Worm (Caenorhabditis elegans) whole organism, L4 larva: ENCODE measurements around the gene R09E10.1.

Source experiments
- aha-1 ChIP-seq: fragments of 150-350 bp; peaks from one replicate; lab custom pipeline; 2014; ENCODE audit warnings: missing biosample characterization, missing genetic modification characterization
- ceh-62 ChIP-seq: sonication (generic microtip); optimal IDR thresholded peaks from 2 replicates; lab custom pipeline; 2017; ENCODE audit warnings: missing biosample characterization, missing genetic modification characterization
- egl-27 ChIP-seq: sonication (generic microtip); optimal IDR thresholded peaks from 3 replicates; lab custom pipeline; 2017; ENCODE audit warnings: missing biosample characterization, missing genetic modification reagents, missing genetic modification characterization
- hlh-11 ChIP-seq: fragments of 200-800 bp; sonication (Bioruptor generic); optimal IDR thresholded peaks from 2 replicates; lab custom pipeline; 2018; ENCODE audit warnings: mild to moderate bottlenecking, missing genetic modification characterization, missing compliant biosample characterization
- nhr-11 ChIP-seq: fragments of 150-350 bp; optimal IDR thresholded peaks from 2 replicates; lab custom pipeline; 2014; ENCODE audit warnings: missing biosample characterization, missing genetic modification characterization
- nhr-25 ChIP-seq: sonication (generic microtip); optimal IDR thresholded peaks from 2 replicates; lab custom pipeline; 2017; ENCODE audit warnings: missing genetic modification characterization, mild to moderate bottlenecking, missing compliant biosample characterization, antibody characterized with exemption, moderate library complexity, borderline replicate concordance; ENCODE audit not compliant: insufficient read depth
- nhr-28 ChIP-seq: fragments of 150-350 bp; optimal IDR thresholded peaks from 2 replicates; lab custom pipeline; 2014; ENCODE audit warnings: missing biosample characterization, missing genetic modification characterization
- pha-4 ChIP-seq, 2 experiments: fragments of 150-350 bp in 1 of 2; fragments of 200-800 bp in 1 of 2; sonication (Bioruptor generic) in 1 of 2; IDR thresholded peaks in 1 of 2; optimal IDR thresholded peaks in 1 of 2; 2 replicates each; pipeline versions ENCODE4 v1.3.6 to Lab custom; 2014 to 2022; ENCODE audit warnings: missing genetic modification characterization in 2 of 2, missing genetic modification reagents in 2 of 2, missing biosample characterization in 1 of 2, missing compliant biosample characterization in 1 of 2
- unc-130 ChIP-seq: sonication (generic microtip); optimal IDR thresholded peaks from 2 replicates; lab custom pipeline; 2016; ENCODE audit warnings: missing genetic modification reagents, missing genetic modification characterization, missing compliant biosample characterization
- ztf-11 ChIP-seq: fragments of 150-350 bp; optimal IDR thresholded peaks from 2 replicates; lab custom pipeline; 2014; ENCODE audit warnings: missing biosample characterization, missing genetic modification characterization

ce11 chrIV:10295084-10295483 lies 27.5 kb downstream of the R09E10.1 start, which contains the start of gene R09E10.13:
- TF ChIP-seq nhr-25 (tag; lab: Kevin White, UChicago) (no peak), hlh-11 (tag; lab: Kevin White, UChicago) (peak; percentile 42), pha-4 (GFP tag; IDR thresholded peaks at IDR 0.05; lab: Robert Waterston, UW) (no peak), pha-4 (tag; optimal IDR thresholded peaks at IDR 0.05; lab: Kevin White, UChicago) (no peak), nhr-28 (tag; lab: Kevin White, UChicago) (no peak), aha-1 (tag; lab: Kevin White, UChicago) (no peak), ztf-11 (tag; lab: Kevin White, UChicago) (no peak), unc-130 (GFP tag; lab: Kevin White, UChicago) (no peak), ceh-62 (no peak), nhr-11 (tag; lab: Kevin White, UChicago) (no peak), egl-27 (tag; lab: Kevin White, UChicago) (no peak)
